Worm (Caenorhabditis elegans) whole organism, dauer: Measurements from ENCODE around the gene C30B5.17.

Source experiments
- unc-62 ChIP-seq: sonication (generic microtip); optimal IDR thresholded peaks from 2 replicates; lab custom pipeline; 2017; ENCODE audit warnings: missing biosample characterization, missing genetic modification reagents, missing genetic modification characterization

C30B5.17 gene

ce11 chrII:6173400-6173799, 29.4 kb downstream of the C30B5.17 start, which contains the start of gene F40H3.2:
Gene F40H3.2 (plus strand): TSS chrII:6173649.
- no peak for TF ChIP-seq unc-62 (GFP tag; lab: Kevin White, UChicago)

- TF ChIP-seq unc-62 (GFP tag; lab: Kevin White, UChicago) = no peak
Observed at ce11 chrII:6171228-6171627, 31.6 kb downstream of the C30B5.17 start, which contains the start of gene F40H3.3. Gene F40H3.3 (plus strand): TSS chrII:6171507.

- TF ChIP-seq unc-62 (GFP tag; lab: Kevin White, UChicago) = no peak
Observed at ce11 chrII:6170236-6170635, 32.6 kb downstream of the C30B5.17 start.

ce11 chrII:6169156-6169555, 33.7 kb downstream of the C30B5.17 start, which contains the start of gene hst-3.1:
Gene hst-3.1 (minus strand): TSS chrII:6169256.
- no peak for TF ChIP-seq unc-62 (GFP tag; lab: Kevin White, UChicago)

- no peak for TF ChIP-seq unc-62 (GFP tag; lab: Kevin White, UChicago)
Observed at ce11 chrII:6168714-6169113, 34.1 kb downstream of the C30B5.17 start.

ce11 chrII:6165152-6165551, 37.7 kb downstream of the C30B5.17 start:
- TF ChIP-seq unc-62 (GFP tag; lab: Kevin White, UChicago) = no peak

ce11 chrII:6160994-6161393, 41.8 kb downstream of the C30B5.17 start, which contains the start of gene exp-1:
Gene exp-1 (minus strand): TSS chrII:6161094.
- TF ChIP-seq unc-62 (GFP tag; lab: Kevin White, UChicago) = no peak

- TF ChIP-seq unc-62 (GFP tag; lab: Kevin White, UChicago) = no peak
Observed at ce11 chrII:6158111-6158510, 44.7 kb downstream of the C30B5.17 start.
